Fruit fly (Drosophila melanogaster): Measurements from ENCODE around the gene CG10565.

Gene CG10565

dm6 chr3L:21171905-21172304, 35.8 kb upstream of the CG10565 start, which contains the start of gene Ac78C (continued):
- TF ChIP-seq CG11456 (GFP tag; IDR thresholded peaks at IDR 0.05) = peak; percentile 92
- TF ChIP-seq CG4424 (GFP tag; optimal IDR thresholded peaks at IDR 0.05) = peak; percentile 66
- TF ChIP-seq Eip74EF (GFP tag; optimal IDR thresholded peaks at IDR 0.05) = peak in 1 of 2 experiments; percentile 52
- peak; percentile 70; the same call in 1 of the 3 replicates for TF ChIP-seq CG7357 (GFP tag; IDR thresholded peaks at IDR 0.05)
- TF ChIP-seq schlank (tag; optimal IDR thresholded peaks at IDR 0.05) = peak; percentile 92
- peak; percentile 89 for TF ChIP-seq CG7786 (GFP tag; optimal IDR thresholded peaks at IDR 0.05)
- peak; percentile 70 for TF ChIP-seq NC2β (GFP tag; optimal IDR thresholded peaks at IDR 0.05)
- peak; percentile 72 for TF ChIP-seq Bteb2 (GFP tag; optimal IDR thresholded peaks at IDR 0.05)
- peak; percentile 31 for TF ChIP-seq CG12104 (GFP tag; optimal IDR thresholded peaks at IDR 0.05)
- peak; percentile 39; the same call in 1 of the 3 replicates for TF ChIP-seq jigr1 (GFP tag; IDR thresholded peaks at IDR 0.05)
- no peak for TF ChIP-seq CG8290 (GFP tag; optimal IDR thresholded peaks at IDR 0.05)
- peak in 1 of 2 experiments; percentile 98 for TF ChIP-seq CG8290 (tag; optimal IDR thresholded peaks at IDR 0.05)
- no peak for TF ChIP-seq YL-1 (GFP tag; optimal IDR thresholded peaks at IDR 0.05)
- no peak for TF ChIP-seq ato (GFP tag; IDR thresholded peaks at IDR 0.05; ENCODE audit: partially characterized antibody)
- peak; percentile 83; the same call in 3 of the 4 replicates for TF ChIP-seq chinmo (GFP tag; IDR thresholded peaks at IDR 0.05; ENCODE audit: partially characterized antibody)
- TF ChIP-seq bcd (GFP tag; optimal IDR thresholded peaks at IDR 0.05) = peak; percentile 79
- TF ChIP-seq CG17912 (GFP tag; optimal IDR thresholded peaks at IDR 0.05) = peak; percentile 84
- TF ChIP-seq sc (optimal IDR thresholded peaks at IDR 0.05) = no peak
- no peak for TF ChIP-seq sc (GFP tag; optimal IDR thresholded peaks at IDR 0.05)
- TF ChIP-seq gro (GFP tag; optimal IDR thresholded peaks at IDR 0.05) = peak; percentile 96
- TF ChIP-seq Stat92E (GFP tag; optimal IDR thresholded peaks at IDR 0.05) = no peak
- TF ChIP-seq HLH4C (GFP tag; IDR thresholded peaks at IDR 0.05; ENCODE audit: partially characterized antibody) = peak; percentile 57; the same call in 2 of the 3 replicates
- peak; percentile 58 for TF ChIP-seq CG3065 (GFP tag; optimal IDR thresholded peaks at IDR 0.05)
- peak; percentile 85 for TF ChIP-seq CG31365 (tag; optimal IDR thresholded peaks at IDR 0.05)
- no peak for TF ChIP-seq cg (GFP tag; optimal IDR thresholded peaks at IDR 0.05)
- peak; percentile 96 for TF ChIP-seq Fer1 (GFP tag; optimal IDR thresholded peaks at IDR 0.05)
- TF ChIP-seq CG2199 (GFP tag; IDR thresholded peaks at IDR 0.05) = peak; percentile 77; the same call in 1 of the 3 replicates
- TF ChIP-seq zen2 (GFP tag; IDR thresholded peaks at IDR 0.05; ENCODE audit: partially characterized antibody) = no peak
- TF ChIP-seq wdn (GFP tag; IDR thresholded peaks at IDR 0.05) = peak; percentile 90
- TF ChIP-seq CG17612 (GFP tag; IDR thresholded peaks at IDR 0.05) = 0 out of 2 replicates have a peak, but pooled peaks have one; percentile 19
- peak; percentile 61; the same call in 1 of the 2 replicates for TF ChIP-seq Oaz (GFP tag; IDR thresholded peaks at IDR 0.05)
- peak; percentile 90 for TF ChIP-seq Dip3 (GFP tag; optimal IDR thresholded peaks at IDR 0.05)
- peak; percentile 79 for TF ChIP-seq Atf-2 (GFP tag; optimal IDR thresholded peaks at IDR 0.05)
- TF ChIP-seq Sry-δ (GFP tag; optimal IDR thresholded peaks at IDR 0.05) = peak; percentile 32
- TF ChIP-seq CG30020 (tag; optimal IDR thresholded peaks at IDR 0.05) = no peak
- peak; percentile 75 for TF ChIP-seq ttk (GFP tag; IDR thresholded peaks at IDR 0.05)
- TF ChIP-seq Mes4 (GFP tag; optimal IDR thresholded peaks at IDR 0.05) = peak; percentile 53
- peak; percentile 47 for TF ChIP-seq CTCF (GFP tag; optimal IDR thresholded peaks at IDR 0.05)
- peak; percentile 36; the same call in 1 of the 2 replicates for TF ChIP-seq nerfin-2 (GFP tag; IDR thresholded peaks at IDR 0.05; ENCODE audit: partially characterized antibody)
- peak; percentile 85 for TF ChIP-seq Nf-YA (GFP tag; IDR thresholded peaks at IDR 0.05)
- no peak for TF ChIP-seq CG7745 (tag; optimal IDR thresholded peaks at IDR 0.05)
- peak; percentile 82 for TF ChIP-seq CG12219 (GFP tag; optimal IDR thresholded peaks at IDR 0.05)
- TF ChIP-seq CG32532 (GFP tag; IDR thresholded peaks at IDR 0.05) = peak; percentile 91
- TF ChIP-seq CG15011 (GFP tag; optimal IDR thresholded peaks at IDR 0.05) = peak; percentile 70
- TF ChIP-seq hth (optimal IDR thresholded peaks at IDR 0.05) = no peak
- TF ChIP-seq CG16863 (GFP tag; optimal IDR thresholded peaks at IDR 0.05) = peak; percentile 83
- peak; percentile 82; the same call in 2 of the 3 replicates for TF ChIP-seq so (GFP tag; IDR thresholded peaks at IDR 0.05)
- TF ChIP-seq CG8388 (GFP tag; optimal IDR thresholded peaks at IDR 0.05) = peak; percentile 62
- TF ChIP-seq aop (GFP tag; IDR thresholded peaks at IDR 0.05) = no peak
- peak; percentile 56 for TF ChIP-seq slp2 (GFP tag; optimal IDR thresholded peaks at IDR 0.05)
- TF ChIP-seq dmrt11E (tag; optimal IDR thresholded peaks at IDR 0.05) = no peak
- peak; percentile 83 for TF ChIP-seq NK7.1 (GFP tag; optimal IDR thresholded peaks at IDR 0.05)

All from whole organism, embryonic.